Worm (Caenorhabditis elegans): ENCODE data around the gene F49E8.6.

The F49E8.6 gene

ce11 chrIV:7580062-7580614, 25.7 kb upstream of the F49E8.6 start, which contains the start of the genes cec-5 and nol-10 (continued):
- TF ChIP-seq ztf-1 (GFP tag; conservative IDR thresholded peaks at IDR 0.05): no peak
- TF ChIP-seq ceh-82 (tag; optimal IDR thresholded peaks at IDR 0.05): peak; percentile 9
- peak; percentile 13 for TF ChIP-seq egl-27 (tag; optimal IDR thresholded peaks at IDR 0.05)
- TF ChIP-seq nhr-21 (tag; optimal IDR thresholded peaks at IDR 0.05): peak; percentile 43
- TF ChIP-seq F13H6.1 (tag; optimal IDR thresholded peaks at IDR 0.05): peak; percentile 84
- peak; percentile 70 for TF ChIP-seq lin-11 (tag; optimal IDR thresholded peaks at IDR 0.05)
- TF ChIP-seq ztf-4 (tag; optimal IDR thresholded peaks at IDR 0.05): peak; percentile 13
- peak; percentile 56 to 86 for TF ChIP-seq lsy-2 (tag; optimal IDR thresholded peaks at IDR 0.05)
- TF ChIP-seq nhr-129 (tag; optimal IDR thresholded peaks at IDR 0.05): peak; percentile 85

- no peak for TF ChIP-seq ama-1 (optimal IDR thresholded peaks at IDR 0.05)
- no peak for TF ChIP-seq lin-11 (tag; optimal IDR thresholded peaks at IDR 0.05)
- no peak for TF ChIP-seq lin-39 (tag; optimal IDR thresholded peaks at IDR 0.05)
These were observed 23.8 kb upstream of the F49E8.6 start, which contains the start of gene F32E10.5 for ce11 chrIV:7578281-7578680. TSS of gene F32E10.5 (minus strand) at chrIV:7578381.

- TF ChIP-seq mab-5 (tag; optimal IDR thresholded peaks at IDR 0.05) (no peak), unc-55 (GFP tag; optimal IDR thresholded peaks at IDR 0.05) (peak; percentile 14)
These were observed 20.8 kb upstream of the F49E8.6 start, which contains the start of gene cec-4 for ce11 chrIV:7575147-7575768. TSS of gene cec-4 (plus strand) at chrIV:7575718.

- TF ChIP-seq sma-3 (GFP tag; optimal IDR thresholded peaks at IDR 0.05) (peak; percentile 77), lsy-2 (tag; optimal IDR thresholded peaks at IDR 0.05) (peak; percentile 60 to 77), nhr-237 (tag; optimal IDR thresholded peaks at IDR 0.05) (no peak), nhr-11 (tag; optimal IDR thresholded peaks at IDR 0.05) (no peak), mab-5 (tag; optimal IDR thresholded peaks at IDR 0.05) (peak; percentile 30), sma-9 (GFP tag; optimal IDR thresholded peaks at IDR 0.05) (peak; percentile 79), sma-9 (tag; optimal IDR thresholded peaks at IDR 0.05) (no peak), zag-1 (tag; optimal IDR thresholded peaks at IDR 0.05) (peak; percentile 45), ama-1 (optimal IDR thresholded peaks at IDR 0.05) (peak; percentile 11), egl-27 (tag; optimal IDR thresholded peaks at IDR 0.05) (peak; percentile 62), R02D3.7 (tag; optimal IDR thresholded peaks at IDR 0.05) (no peak), snpc-4 (tag; optimal IDR thresholded peaks at IDR 0.05) (no peak), nhr-6 (tag; optimal IDR thresholded peaks at IDR 0.05) (peak; percentile 36), ztf-11 (tag; optimal IDR thresholded peaks at IDR 0.05) (no peak), ZK546.5 (tag; optimal IDR thresholded peaks at IDR 0.05) (no peak), sem-4 (tag; optimal IDR thresholded peaks at IDR 0.05) (peak; percentile 83), unc-39 (tag; optimal IDR thresholded peaks at IDR 0.05) (no peak), mdl-1 (tag; optimal IDR thresholded peaks at IDR 0.05) (no peak), crh-2 (tag; optimal IDR thresholded peaks at IDR 0.05) (peak; percentile 66), fos-1 (tag; optimal IDR thresholded peaks at IDR 0.05) (peak; percentile 72), skn-1 (tag; optimal IDR thresholded peaks at IDR 0.05) (no peak), dmd-4 (tag; optimal IDR thresholded peaks at IDR 0.05) (no peak), nhr-129 (tag; optimal IDR thresholded peaks at IDR 0.05) (peak; percentile 83), elt-3 (tag; optimal IDR thresholded peaks at IDR 0.05) (no peak), ztf-4 (tag; optimal IDR thresholded peaks at IDR 0.05) (peak; percentile 51), nhr-21 (tag; optimal IDR thresholded peaks at IDR 0.05) (peak; percentile 79), ztf-1 (GFP tag; conservative IDR thresholded peaks at IDR 0.05) (no peak), elt-1 (tag; optimal IDR thresholded peaks at IDR 0.05) (no peak), peb-1 (tag; optimal IDR thresholded peaks at IDR 0.05) (no peak), ceh-82 (tag; optimal IDR thresholded peaks at IDR 0.05) (no peak), C34F6.9 (tag; optimal IDR thresholded peaks at IDR 0.05) (peak; percentile 71), mbf-1 (tag; optimal IDR thresholded peaks at IDR 0.05) (no peak), nhr-77 (tag; optimal IDR thresholded peaks at IDR 0.05) (no peak), gmeb-1 (tag; optimal IDR thresholded peaks at IDR 0.05) (peak; percentile 66), unc-62 (GFP tag; optimal IDR thresholded peaks at IDR 0.05) (no peak), blmp-1 (tag; optimal IDR thresholded peaks at IDR 0.05; ENCODE audit: insufficient read depth) (peak; percentile 22), unc-55 (GFP tag; optimal IDR thresholded peaks at IDR 0.05) (peak; percentile 78), nhr-25 (tag; optimal IDR thresholded peaks at IDR 0.05) (peak; percentile 59), lin-39 (tag; optimal IDR thresholded peaks at IDR 0.05) (no peak), nhr-10 (tag; optimal IDR thresholded peaks at IDR 0.05) (peak; percentile 28), Y55F3AM.14 (GFP tag; optimal IDR thresholded peaks at IDR 0.05) (peak; percentile 70), nhr-12 (tag; optimal IDR thresholded peaks at IDR 0.05) (no peak), ceh-16 (tag; optimal IDR thresholded peaks at IDR 0.05) (no peak), alr-1 (tag; optimal IDR thresholded peaks at IDR 0.05) (no peak)
These were observed 19.5 kb upstream of the F49E8.6 start for ce11 chrIV:7573944-7574343.

Data from whole organism, L2 larva.